Worm (Caenorhabditis elegans): ENCODE data around the gene gei-6.

- TF ChIP-seq B0310.2 (tag; optimal IDR thresholded peaks at IDR 0.05): no peak
- no peak for TF ChIP-seq flt-1 (GFP tag; IDR thresholded peaks at IDR 0.05)
- no peak for TF ChIP-seq tbx-11 (GFP tag; IDR thresholded peaks at IDR 0.05)
- no peak for TF ChIP-seq ama-1 (optimal IDR thresholded peaks at IDR 0.05)
- TF ChIP-seq hmbx-1 (tag; optimal IDR thresholded peaks at IDR 0.05): no peak
- no peak for TF ChIP-seq aly-1 (tag; optimal IDR thresholded peaks at IDR 0.05)
- no peak for TF ChIP-seq tbx-37 (GFP tag; conservative IDR thresholded peaks at IDR 0.05)
These were observed 48.4 kb upstream of the gei-6 start, which contains the start of gene C13A2.4 for ce11 chrV:7279090-7279489.

Measured in whole organism, early embryonic.